Worm (Caenorhabditis elegans) whole organism, L4/young adult: ENCODE measurements around the gene clec-6.

Experiments
- W03F9.2 ChIP-seq: fragments of 150-350 bp; optimal IDR thresholded peaks from 2 replicates; lab custom pipeline; 2014; ENCODE audit warnings: missing biosample characterization, missing genetic modification characterization
- dao-5 ChIP-seq: sonication (generic microtip); optimal IDR thresholded peaks from 2 replicates; lab custom pipeline; 2016; ENCODE audit warnings: missing genotype, missing genetic modification characterization, moderate library complexity, missing compliant biosample characterization

DNA sequence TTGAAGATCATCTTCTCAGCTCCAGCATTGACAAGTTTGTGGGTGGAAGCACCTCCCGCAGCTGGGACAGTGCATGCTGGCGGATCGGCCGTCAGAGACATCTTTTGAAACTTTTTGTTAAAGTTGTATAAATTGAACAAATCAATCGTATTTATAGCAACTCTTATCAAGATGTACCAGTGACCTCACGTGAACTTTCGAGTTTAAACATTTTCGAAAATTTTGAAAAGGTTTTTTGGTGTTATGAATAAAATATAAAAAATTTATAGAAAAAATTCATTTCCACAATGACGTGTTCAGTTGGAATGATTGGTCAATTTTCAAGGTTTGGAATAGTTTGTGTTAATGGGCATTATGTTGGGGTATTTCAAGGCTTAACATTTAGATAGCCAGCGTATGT, 18.6 kb downstream of the clec-6 start, which contains the start of the genes msd-4 and C35D10.3:
- TF ChIP-seq dao-5 (tag; lab: Kevin White, UChicago), result no peak
- TF ChIP-seq W03F9.2 (tag; lab: Kevin White, UChicago), result no peak
